Worm (Caenorhabditis elegans): ENCODE data around the gene C27F2.6.

Gene C27F2.6

ce11 chrIII:5024393-5024964, 44.2 kb upstream of the C27F2.6 start, which contains the start of gene pcf-11 (continued):
- peak; percentile 28 for TF ChIP-seq lin-13 (GFP tag; optimal IDR thresholded peaks at IDR 0.05)
- no peak for TF ChIP-seq zip-4 (GFP tag; optimal IDR thresholded peaks at IDR 0.05)
- peak; percentile 56 for TF ChIP-seq isw-1 (GFP tag; IDR thresholded peaks at IDR 0.05)
- no peak for TF ChIP-seq sptf-1 (tag; optimal IDR thresholded peaks at IDR 0.05)
- TF ChIP-seq hpl-2 (GFP tag; optimal IDR thresholded peaks at IDR 0.05) = no peak
- no peak for TF ChIP-seq alr-1 (tag; optimal IDR thresholded peaks at IDR 0.05; ENCODE audit: borderline replicate concordance)
- TF ChIP-seq mep-1 (tag; optimal IDR thresholded peaks at IDR 0.05) = peak; percentile 33
- TF ChIP-seq nhr-71 (tag; optimal IDR thresholded peaks at IDR 0.05) = peak; percentile 69
- peak; percentile 74 for TF ChIP-seq lin-14 (GFP tag; optimal IDR thresholded peaks at IDR 0.05)
- peak; percentile 69 to 75 for TF ChIP-seq lin-35 (GFP tag; optimal IDR thresholded peaks at IDR 0.05)
- TF ChIP-seq nhr-20 (tag; optimal IDR thresholded peaks at IDR 0.05) = peak; percentile 38
- TF ChIP-seq mef-2 (tag; optimal IDR thresholded peaks at IDR 0.05) = no peak
- peak; percentile 34 for TF ChIP-seq C16A3.4 (tag; optimal IDR thresholded peaks at IDR 0.05)
- no peak for TF ChIP-seq egl-13 (tag; optimal IDR thresholded peaks at IDR 0.05)
- peak; percentile 66 to 71 for TF ChIP-seq efl-1 (optimal IDR thresholded peaks at IDR 0.05)
- peak; percentile 54 to 96 for TF ChIP-seq efl-1 (GFP tag; optimal IDR thresholded peaks at IDR 0.05 in 1 of 2)
- peak; percentile 63 for TF ChIP-seq rnt-1 (tag; optimal IDR thresholded peaks at IDR 0.05)
- no peak for TF ChIP-seq nhr-11 (tag; optimal IDR thresholded peaks at IDR 0.05)
- TF ChIP-seq nhr-47 (tag; optimal IDR thresholded peaks at IDR 0.05) = peak; percentile 47
- TF ChIP-seq nhr-237 (tag; optimal IDR thresholded peaks at IDR 0.05) = no peak
- no peak for TF ChIP-seq snpc-4 (tag; optimal IDR thresholded peaks at IDR 0.05)
- no peak for TF ChIP-seq unc-62 (GFP tag; optimal IDR thresholded peaks at IDR 0.05)
- no peak for TF ChIP-seq egl-27 (tag; optimal IDR thresholded peaks at IDR 0.05)
- no peak for TF ChIP-seq fkh-4 (tag; optimal IDR thresholded peaks at IDR 0.05; ENCODE audit: borderline replicate concordance)
- peak; percentile 51 for TF ChIP-seq swsn-7 (tag; optimal IDR thresholded peaks at IDR 0.05)
- no peak for TF ChIP-seq hlh-17 (GFP tag; optimal IDR thresholded peaks at IDR 0.05; ENCODE audit: borderline replicate concordance)
- TF ChIP-seq C34B4.2 (tag; optimal IDR thresholded peaks at IDR 0.05) = no peak

DNA sequence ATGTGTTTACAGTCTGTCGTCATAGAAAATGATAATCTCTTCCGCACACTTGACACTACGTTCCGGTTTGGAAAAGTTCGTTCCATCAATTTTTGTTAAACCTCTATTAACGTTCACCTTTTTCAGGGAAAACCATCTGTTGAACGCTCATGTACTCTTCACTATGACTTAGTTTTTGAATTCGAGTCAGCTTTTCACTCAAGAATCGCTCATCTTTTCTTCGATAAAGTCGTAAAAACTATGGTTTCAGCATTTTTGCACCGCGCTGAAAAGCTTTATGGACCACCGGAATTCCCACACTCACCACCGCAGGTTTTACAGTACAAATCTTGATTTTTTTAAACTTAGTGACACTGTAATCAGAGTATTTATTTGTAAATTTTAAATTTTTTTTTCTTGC, 43.4 kb upstream of the C27F2.6 start:
- TF ChIP-seq nhr-85 (tag) (peak; percentile 26), ztf-4 (tag; optimal IDR thresholded peaks at IDR 0.05) (peak; percentile 32), alr-1 (tag; optimal IDR thresholded peaks at IDR 0.05; ENCODE audit: borderline replicate concordance) (no peak), tbx-2 (tag; optimal IDR thresholded peaks at IDR 0.05) (no peak)

- TF ChIP-seq efl-1 (optimal IDR thresholded peaks at IDR 0.05) (no peak), efl-1 (GFP tag; optimal IDR thresholded peaks at IDR 0.05 in 1 of 2) (peak in 1 of 2 experiments; percentile 68), grh-1 (GFP tag; IDR thresholded peaks at IDR 0.05) (no peak)
These were observed 42.7 kb upstream of the C27F2.6 start, which contains the start of gene R144.13 for ce11 chrIII:5022964-5023363. R144.13 (plus strand) TSS chrIII:5023264.

DNA sequence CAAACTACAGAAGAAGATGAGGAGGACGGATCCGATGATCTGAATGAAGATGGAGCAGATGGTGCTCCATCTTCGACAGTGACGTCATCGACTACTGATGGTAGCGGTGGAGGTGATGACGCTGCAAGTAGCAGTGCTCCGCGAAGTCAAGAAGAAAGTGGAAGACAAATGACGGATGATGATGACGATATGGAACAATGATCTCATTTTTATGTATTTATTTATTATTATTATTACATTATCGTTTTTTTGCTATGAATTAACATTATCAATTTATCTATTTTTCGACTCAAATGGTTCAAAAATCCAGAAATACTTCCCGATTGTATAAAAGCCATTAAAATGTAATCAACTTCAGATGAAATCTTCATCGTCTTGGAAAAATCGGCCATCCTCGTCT, 41.4 kb upstream of the C27F2.6 start, which contains the start of gene R144.3:
TSS of gene R144.3 (plus strand) at position 301 of the 400 bp plus-strand sequence.
- no peak for TF ChIP-seq tlp-1 (tag; optimal IDR thresholded peaks at IDR 0.05)

- no peak for TF ChIP-seq C34B4.2 (tag; optimal IDR thresholded peaks at IDR 0.05)
- no peak for TF ChIP-seq ces-1 (GFP tag; optimal IDR thresholded peaks at IDR 0.05)
- no peak for TF ChIP-seq dsc-1 (tag; optimal IDR thresholded peaks at IDR 0.05)
- TF ChIP-seq nhr-84 (tag; optimal IDR thresholded peaks at IDR 0.05) = no peak
- no peak for TF ChIP-seq hpl-2 (GFP tag; optimal IDR thresholded peaks at IDR 0.05)
- no peak for TF ChIP-seq egl-13 (tag; optimal IDR thresholded peaks at IDR 0.05)
- TF ChIP-seq zag-1 (tag; optimal IDR thresholded peaks at IDR 0.05) = no peak
- TF ChIP-seq skn-1 (tag; optimal IDR thresholded peaks at IDR 0.05) = no peak
- TF ChIP-seq elt-3 (tag; optimal IDR thresholded peaks at IDR 0.05) = no peak
- TF ChIP-seq mdl-1 (tag; optimal IDR thresholded peaks at IDR 0.05) = no peak
- TF ChIP-seq alr-1 (tag; optimal IDR thresholded peaks at IDR 0.05; ENCODE audit: borderline replicate concordance) = no peak
- TF ChIP-seq nhr-237 (tag; optimal IDR thresholded peaks at IDR 0.05) = no peak
- no peak for TF ChIP-seq isw-1 (GFP tag; IDR thresholded peaks at IDR 0.05)
These were observed 40.7 kb upstream of the C27F2.6 start, which contains the start of gene mdt-11 for ce11 chrIII:5020924-5021323. mdt-11 (plus strand) TSS chrIII:5021224.
